Fruit fly (Drosophila melanogaster) whole organism, adult: ENCODE data around the gene Cad96Cb.

Experiments used
- CG14711 ChIP-seq: fragments of 200-800 bp; sonication (Bioruptor generic); optimal IDR thresholded peaks from 2 replicates; lab custom pipeline; 2018; ENCODE audit warnings: missing biosample characterization, mild to moderate bottlenecking, missing genetic modification characterization, moderate library complexity
- CG7045 ChIP-seq: fragments of 200-800 bp; sonication (Bioruptor generic); optimal IDR thresholded peaks from 2 replicates; lab custom pipeline; 2017; ENCODE audit warnings: missing biosample characterization, mild to moderate bottlenecking, missing genetic modification characterization
- Clk ChIP-seq: fragments of 200-800 bp; sonication (Bioruptor generic); optimal IDR thresholded peaks from 2 replicates; lab custom pipeline; 2017; ENCODE audit warnings: missing biosample characterization, missing genetic modification characterization
- Crg-1 ChIP-seq: fragments of 200-800 bp; sonication (Bioruptor generic); optimal IDR thresholded peaks from 2 replicates; lab custom pipeline; 2016; ENCODE audit warnings: missing biosample characterization, missing genetic modification characterization
- Hr96 ChIP-seq: fragments of 200-800 bp; sonication (Bioruptor generic); optimal IDR thresholded peaks from 2 replicates; lab custom pipeline; 2016; ENCODE audit warnings: missing biosample characterization, missing genetic modification characterization
- cnc ChIP-seq, 2 experiments: fragments of >200 bp; optimal IDR thresholded peaks; 2 replicates each; lab custom pipeline; 2017
- kay ChIP-seq: fragments of 200-800 bp; sonication (Bioruptor generic); peaks from one replicate; lab custom pipeline; 2016; ENCODE audit warnings: missing biosample characterization, missing genetic modification characterization, borderline replicate concordance
- ovo ChIP-seq: fragments of 200-800 bp; sonication (Bioruptor generic); optimal IDR thresholded peaks from 2 replicates; lab custom pipeline; 2016; ENCODE audit warnings: missing biosample characterization, missing genetic modification characterization
- tj ChIP-seq: fragments of 200-800 bp; sonication (Bioruptor generic); optimal IDR thresholded peaks from 3 replicates; lab custom pipeline; 2017; ENCODE audit warnings: missing biosample characterization, mild to moderate bottlenecking, missing genetic modification characterization, moderate library complexity
- toe ChIP-seq: fragments of 200-800 bp; sonication (Bioruptor generic); optimal IDR thresholded peaks from 2 replicates; lab custom pipeline; 2016; ENCODE audit warnings: missing biosample characterization, missing genetic modification characterization

DNA sequence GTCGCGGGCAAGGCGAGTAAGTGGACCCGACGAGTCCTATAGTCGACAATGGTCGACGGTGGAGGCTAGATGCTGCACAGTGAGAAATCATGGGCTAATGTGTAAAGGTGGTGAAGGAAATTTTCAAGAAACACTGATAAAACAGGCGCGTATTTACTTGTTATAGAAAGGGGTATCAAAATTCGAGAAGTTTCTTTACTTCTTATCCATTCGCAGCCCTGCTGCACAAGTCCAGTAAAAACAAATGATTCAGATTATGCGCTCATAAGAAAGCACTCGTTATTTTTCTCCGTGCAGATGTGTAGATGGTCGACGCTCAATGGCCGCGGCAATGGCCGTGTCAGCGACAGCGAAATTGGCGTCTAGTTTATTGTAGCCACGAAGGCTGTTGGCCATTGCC is 55.6 kb downstream of the Cad96Cb start:
- TF ChIP-seq ovo (GFP tag; lab: Kevin White, UChicago): no peak
- no peak for TF ChIP-seq CG7045
- TF ChIP-seq toe (GFP tag; lab: Kevin White, UChicago): no peak
- TF ChIP-seq CG14711 (tag; lab: Kevin White, UChicago): no peak
- TF ChIP-seq Hr96 (GFP tag; lab: Kevin White, UChicago): no peak
- TF ChIP-seq cnc (optimal IDR thresholded peaks at IDR 0.05; lab: Kevin White, UChicago): no peak
- no peak for TF ChIP-seq tj (GFP tag; lab: Kevin White, UChicago)
- TF ChIP-seq Clk (GFP tag; lab: Kevin White, UChicago): no peak
- TF ChIP-seq kay (GFP tag; lab: Kevin White, UChicago): no peak
- TF ChIP-seq Crg-1: no peak
